Worm (Caenorhabditis elegans): ENCODE measurements around the gene gpa-5.
A peak's percentile ranks its signal among the peaks of the same experiment; 100 is the strongest.

gpa-5 gene

ce11 chrX:2145629-2146028, 24.8 kb upstream of the gpa-5 start, which contains the start of gene dpy-3:
TSS of gene dpy-3 (minus strand) at chrX:2145647.
- TF ChIP-seq unc-39 (tag; optimal IDR thresholded peaks at IDR 0.05), result no peak
- TF ChIP-seq lin-39 (tag; optimal IDR thresholded peaks at IDR 0.05), result no peak
- TF ChIP-seq nhr-10 (tag; optimal IDR thresholded peaks at IDR 0.05), result no peak
- TF ChIP-seq nhr-129 (tag; optimal IDR thresholded peaks at IDR 0.05), result no peak
- no peak for TF ChIP-seq mdl-1 (tag; optimal IDR thresholded peaks at IDR 0.05)
- peak; percentile 64 for TF ChIP-seq blmp-1 (tag; optimal IDR thresholded peaks at IDR 0.05; ENCODE audit: insufficient read depth)
- TF ChIP-seq mbf-1 (tag; optimal IDR thresholded peaks at IDR 0.05), result no peak
- TF ChIP-seq nhr-21 (tag; optimal IDR thresholded peaks at IDR 0.05), result peak; percentile 9
- no peak for TF ChIP-seq lsy-2 (tag; optimal IDR thresholded peaks at IDR 0.05)
- no peak for TF ChIP-seq egl-27 (tag; optimal IDR thresholded peaks at IDR 0.05)
- no peak for TF ChIP-seq skn-1 (tag; optimal IDR thresholded peaks at IDR 0.05)
- TF ChIP-seq lin-11 (tag; optimal IDR thresholded peaks at IDR 0.05), result no peak
- TF ChIP-seq lin-13 (GFP tag; optimal IDR thresholded peaks at IDR 0.05), result no peak
- no peak for TF ChIP-seq Y55F3AM.14 (GFP tag; optimal IDR thresholded peaks at IDR 0.05)
- TF ChIP-seq ceh-16 (tag; optimal IDR thresholded peaks at IDR 0.05), result peak; percentile 60
- TF ChIP-seq snpc-4 (tag; optimal IDR thresholded peaks at IDR 0.05), result no peak
- TF ChIP-seq fos-1 (tag; optimal IDR thresholded peaks at IDR 0.05), result no peak
- TF ChIP-seq unc-55 (GFP tag; optimal IDR thresholded peaks at IDR 0.05), result no peak
- no peak for TF ChIP-seq ama-1 (optimal IDR thresholded peaks at IDR 0.05)
- TF ChIP-seq sma-9 (GFP tag; optimal IDR thresholded peaks at IDR 0.05), result peak; percentile 23
- no peak for TF ChIP-seq sma-9 (tag; optimal IDR thresholded peaks at IDR 0.05)
- no peak for TF ChIP-seq nhr-6 (tag; optimal IDR thresholded peaks at IDR 0.05)
- TF ChIP-seq alr-1 (tag; optimal IDR thresholded peaks at IDR 0.05), result no peak
- TF ChIP-seq nhr-77 (tag; optimal IDR thresholded peaks at IDR 0.05), result no peak
- TF ChIP-seq nhr-237 (tag; optimal IDR thresholded peaks at IDR 0.05), result no peak
- peak; percentile 16 for TF ChIP-seq nhr-25 (tag; optimal IDR thresholded peaks at IDR 0.05)

- TF ChIP-seq nhr-77 (tag; optimal IDR thresholded peaks at IDR 0.05) (no peak), sma-9 (GFP tag; optimal IDR thresholded peaks at IDR 0.05) (no peak), sma-9 (tag; optimal IDR thresholded peaks at IDR 0.05) (no peak), blmp-1 (tag; optimal IDR thresholded peaks at IDR 0.05; ENCODE audit: insufficient read depth) (no peak), unc-55 (GFP tag; optimal IDR thresholded peaks at IDR 0.05) (no peak), unc-62 (GFP tag; optimal IDR thresholded peaks at IDR 0.05) (no peak), nhr-129 (tag; optimal IDR thresholded peaks at IDR 0.05) (no peak), lin-11 (tag; optimal IDR thresholded peaks at IDR 0.05) (no peak), ztf-4 (tag; optimal IDR thresholded peaks at IDR 0.05) (no peak), nhr-6 (tag; optimal IDR thresholded peaks at IDR 0.05) (no peak), ztf-11 (tag; optimal IDR thresholded peaks at IDR 0.05) (no peak), skn-1 (tag; optimal IDR thresholded peaks at IDR 0.05) (no peak), snpc-4 (tag; optimal IDR thresholded peaks at IDR 0.05) (no peak), nhr-23 (tag; optimal IDR thresholded peaks at IDR 0.05) (no peak), mbf-1 (tag; optimal IDR thresholded peaks at IDR 0.05) (no peak)
Measured at ce11 chrX:2144875-2145274, 24.0 kb upstream of the gpa-5 start.

ce11 chrX:2144236-2144635, 23.4 kb upstream of the gpa-5 start:
- TF ChIP-seq lin-11 (tag; optimal IDR thresholded peaks at IDR 0.05) (no peak), elt-1 (tag; optimal IDR thresholded peaks at IDR 0.05) (no peak), mbf-1 (tag; optimal IDR thresholded peaks at IDR 0.05) (no peak), nhr-21 (tag; optimal IDR thresholded peaks at IDR 0.05) (peak; percentile 63), R02D3.7 (tag; optimal IDR thresholded peaks at IDR 0.05) (no peak), sma-9 (GFP tag; optimal IDR thresholded peaks at IDR 0.05) (no peak), sma-9 (tag; optimal IDR thresholded peaks at IDR 0.05) (no peak), crh-2 (tag; optimal IDR thresholded peaks at IDR 0.05) (no peak), sma-3 (GFP tag; optimal IDR thresholded peaks at IDR 0.05) (no peak), unc-39 (tag; optimal IDR thresholded peaks at IDR 0.05) (no peak), lsy-2 (tag; optimal IDR thresholded peaks at IDR 0.05) (peak in 1 of 2 experiments; percentile 32), egl-27 (tag; optimal IDR thresholded peaks at IDR 0.05) (no peak), alr-1 (tag; optimal IDR thresholded peaks at IDR 0.05) (no peak), lin-39 (tag; optimal IDR thresholded peaks at IDR 0.05) (no peak), C34F6.9 (tag; optimal IDR thresholded peaks at IDR 0.05) (peak; percentile 1), ceh-16 (tag; optimal IDR thresholded peaks at IDR 0.05) (no peak), aly-2 (tag; optimal IDR thresholded peaks at IDR 0.05) (no peak), nhr-10 (tag; optimal IDR thresholded peaks at IDR 0.05) (no peak), unc-62 (GFP tag; optimal IDR thresholded peaks at IDR 0.05) (no peak), mdl-1 (tag; optimal IDR thresholded peaks at IDR 0.05) (no peak), lin-13 (GFP tag; optimal IDR thresholded peaks at IDR 0.05) (no peak), mab-5 (tag; optimal IDR thresholded peaks at IDR 0.05) (no peak)

Data from whole organism, L2 larva.